Fruit fly (Drosophila melanogaster) whole organism, embryonic: ENCODE measurements around the gene CG31100.

Source experiments
- Atf6 ChIP-seq: fragments of 200-800 bp; sonication (Bioruptor generic); IDR thresholded peaks from 2 replicates; pipeline ENCODE4 v1.3.6; 2022; ENCODE audit warnings: missing biosample characterization, missing genetic modification characterization
- B-H1 ChIP-seq: fragments of 200-800 bp; sonication (Bioruptor generic); IDR thresholded peaks from 3 replicates; pipeline ENCODE4 v1.3.6; 2022; ENCODE audit warnings: missing biosample characterization, missing genetic modification characterization
- Bgb ChIP-seq: fragments of 200-800 bp; sonication (Bioruptor generic); IDR thresholded peaks from 2 replicates; pipeline ENCODE4 v1.3.6; 2022; ENCODE audit warnings: missing biosample characterization, missing genetic modification characterization; ENCODE audit not compliant: partially characterized antibody
- C15 ChIP-seq: fragments of 200-800 bp; sonication (Bioruptor generic); IDR thresholded peaks from 3 replicates; pipeline ENCODE4 v1.3.6; 2022; ENCODE audit warnings: missing biosample characterization, missing genetic modification characterization
- CG12744 ChIP-seq: fragments of 200-800 bp; sonication (Bioruptor generic); optimal IDR thresholded peaks from 2 replicates; lab custom pipeline; 2016; ENCODE audit warnings: missing biosample characterization, missing genetic modification characterization
- CG13296 ChIP-seq: fragments of 200-800 bp; sonication (Bioruptor generic); optimal IDR thresholded peaks from 3 replicates; lab custom pipeline; 2018; ENCODE audit warnings: missing biosample characterization, mild to moderate bottlenecking, missing genetic modification characterization
- CG13624 ChIP-seq: fragments of 200-800 bp; sonication (Bioruptor generic); optimal IDR thresholded peaks from 2 replicates; lab custom pipeline; 2016; ENCODE audit warnings: missing biosample characterization, missing genetic modification characterization
- CG14667 ChIP-seq: fragments of 200-800 bp; sonication (Bioruptor generic); IDR thresholded peaks from 2 replicates; pipeline ENCODE4 v1.3.6; 2022; ENCODE audit warnings: missing biosample characterization, missing genetic modification characterization
- CG15601 ChIP-seq: fragments of 200-800 bp; sonication (Bioruptor generic); optimal IDR thresholded peaks from 3 replicates; lab custom pipeline; 2019; ENCODE audit warnings: missing biosample characterization, mild to moderate bottlenecking, missing genetic modification characterization, moderate library complexity
- CG17912 ChIP-seq: fragments of 200-800 bp; sonication (Bioruptor generic); optimal IDR thresholded peaks from 2 replicates; lab custom pipeline; 2018; ENCODE audit warnings: missing biosample characterization, mild to moderate bottlenecking, missing genetic modification characterization
- CG2129 ChIP-seq: fragments of 200-800 bp; sonication (Bioruptor generic); IDR thresholded peaks from 2 replicates; pipeline ENCODE4 v1.3.6; 2022; ENCODE audit warnings: missing biosample characterization, missing genetic modification characterization; ENCODE audit not compliant: partially characterized antibody
- CG33213 ChIP-seq: fragments of 200-800 bp; sonication (Bioruptor generic); optimal IDR thresholded peaks from 3 replicates; lab custom pipeline; 2016; ENCODE audit warnings: missing biosample characterization, missing genetic modification characterization
- CG34224 ChIP-seq: fragments of 200-800 bp; sonication (Bioruptor generic); IDR thresholded peaks from 3 replicates; pipeline ENCODE4 v1.3.6; 2022; ENCODE audit warnings: missing biosample characterization, missing genetic modification characterization; ENCODE audit not compliant: partially characterized antibody
- CG4282 ChIP-seq: fragments of 200-800 bp; sonication (Bioruptor generic); optimal IDR thresholded peaks from 2 replicates; lab custom pipeline; 2016; ENCODE audit warnings: missing biosample characterization, missing genetic modification characterization
- CG5180 ChIP-seq: fragments of 200-800 bp; sonication (Bioruptor generic); optimal IDR thresholded peaks from 3 replicates; lab custom pipeline; 2017; ENCODE audit warnings: missing biosample characterization, missing genetic modification characterization, mild to moderate bottlenecking, moderate library complexity, missing genetic modification reagents
- CG7556 ChIP-seq: fragments of 200-800 bp; sonication (Bioruptor generic); optimal IDR thresholded peaks from 2 replicates; lab custom pipeline; 2017; ENCODE audit warnings: missing biosample characterization, mild to moderate bottlenecking, missing genetic modification characterization
- CG7839 ChIP-seq: fragments of 200-800 bp; sonication (Bioruptor generic); optimal IDR thresholded peaks from 3 replicates; lab custom pipeline; 2018; ENCODE audit warnings: missing biosample characterization, mild to moderate bottlenecking, missing genetic modification characterization, moderate library complexity
- CG7928 ChIP-seq: fragments of 200-800 bp; sonication (Bioruptor generic); optimal IDR thresholded peaks from 2 replicates; lab custom pipeline; 2017; ENCODE audit warnings: missing biosample characterization, mild to moderate bottlenecking, missing genetic modification characterization
- CG8359 ChIP-seq: fragments of 200-800 bp; sonication (Bioruptor generic); optimal IDR thresholded peaks from 2 replicates; lab custom pipeline; 2017; ENCODE audit warnings: missing biosample characterization, mild to moderate bottlenecking, missing genetic modification characterization, borderline replicate concordance
- CG9817 ChIP-seq: fragments of 200-800 bp; sonication (Bioruptor generic); optimal IDR thresholded peaks from 2 replicates; lab custom pipeline; 2018; ENCODE audit warnings: missing biosample characterization, mild to moderate bottlenecking, missing genetic modification characterization, moderate library complexity
- CG9876 ChIP-seq: fragments of 200-800 bp; sonication (Bioruptor generic); optimal IDR thresholded peaks from 2 replicates; lab custom pipeline; 2016; ENCODE audit warnings: missing biosample characterization, missing genetic modification characterization
- Drgx ChIP-seq: fragments of 200-800 bp; sonication (Bioruptor generic); IDR thresholded peaks from 2 replicates; pipeline ENCODE4 v1.3.6; 2022; ENCODE audit warnings: missing biosample characterization, missing genetic modification characterization
- HHEX ChIP-seq: fragments of 200-800 bp; sonication (Bioruptor generic); optimal IDR thresholded peaks from 3 replicates; lab custom pipeline; 2017; ENCODE audit warnings: missing biosample characterization, mild to moderate bottlenecking, missing genetic modification characterization, missing genetic modification reagents
- HmgZ ChIP-seq: fragments of 200-800 bp; sonication (Bioruptor generic); optimal IDR thresholded peaks from 2 replicates; lab custom pipeline; 2018; ENCODE audit warnings: missing biosample characterization, mild to moderate bottlenecking, missing genetic modification characterization
- Lim3 ChIP-seq: fragments of 200-800 bp; sonication (Bioruptor generic); IDR thresholded peaks from 2 replicates; pipeline ENCODE4 v1.3.6; 2022; ENCODE audit warnings: missing biosample characterization, missing genetic modification characterization
- Ptx1 ChIP-seq: fragments of 200-800 bp; sonication (Bioruptor generic); IDR thresholded peaks from 2 replicates; pipeline ENCODE4 v1.3.6; 2022; ENCODE audit warnings: missing biosample characterization, missing genetic modification characterization
- Ssrp ChIP-seq: fragments of 200-800 bp; sonication (Bioruptor generic); optimal IDR thresholded peaks from 2 replicates; lab custom pipeline; 2018; ENCODE audit warnings: missing biosample characterization, mild to moderate bottlenecking, missing genetic modification characterization, moderate library complexity
- ato ChIP-seq: fragments of 200-800 bp; sonication (Bioruptor generic); IDR thresholded peaks from 2 replicates; pipeline ENCODE4 v1.3.6; 2022; ENCODE audit warnings: missing biosample characterization, missing genetic modification characterization; ENCODE audit not compliant: partially characterized antibody
- btn ChIP-seq: fragments of 200-800 bp; sonication (Bioruptor generic); optimal IDR thresholded peaks from 2 replicates; lab custom pipeline; 2016; ENCODE audit warnings: missing biosample characterization, missing genetic modification characterization
- en ChIP-seq: fragments of 200-800 bp; sonication (Bioruptor generic); optimal IDR thresholded peaks from 2 replicates; lab custom pipeline; 2016; ENCODE audit warnings: missing biosample characterization, missing genetic modification characterization
- esg ChIP-seq: fragments of 200-800 bp; sonication (Bioruptor generic); conservative IDR thresholded peaks from 2 replicates; pipeline ENCODE4 v1.3.6; 2022; ENCODE audit warnings: missing biosample characterization, missing genetic modification characterization
- eve ChIP-seq, 2 experiments: fragments of >200 bp; optimal IDR thresholded peaks; 2 replicates each; lab custom pipeline; 2017; ENCODE audit warnings: missing biosample characterization in 2 of 2, missing genetic modification characterization in 2 of 2
- fd102C ChIP-seq: fragments of 200-800 bp; sonication (Bioruptor generic); optimal IDR thresholded peaks from 2 replicates; lab custom pipeline; 2018; ENCODE audit warnings: missing biosample characterization, mild to moderate bottlenecking, missing genetic modification characterization, moderate library complexity
- gsb-n ChIP-seq: fragments of 200-800 bp; sonication (Bioruptor generic); optimal IDR thresholded peaks from 3 replicates; lab custom pipeline; 2018; ENCODE audit warnings: missing biosample characterization, mild to moderate bottlenecking, missing genetic modification characterization
- hkb ChIP-seq, 2 experiments: fragments of 200-800 bp in 1 of 2; fragments of >200 bp in 1 of 2; sonication (Bioruptor generic) in 1 of 2; IDR thresholded peaks in 1 of 2; optimal IDR thresholded peaks in 1 of 2; 2 replicates each; pipeline versions ENCODE4 v1.3.6 to Lab custom; 2017 to 2022; ENCODE audit warnings: missing biosample characterization in 1 of 2, missing genetic modification characterization in 1 of 2
- jigr1 ChIP-seq: fragments of 200-800 bp; sonication (Bioruptor generic); IDR thresholded peaks from 3 replicates; pipeline ENCODE4 v1.3.6; 2022; ENCODE audit warnings: missing biosample characterization, missing genetic modification characterization
- lmd ChIP-seq: fragments of 200-800 bp; sonication (Bioruptor generic); IDR thresholded peaks from 2 replicates; pipeline ENCODE4 v1.3.6; 2022; ENCODE audit warnings: missing biosample characterization, missing genetic modification characterization
- luna ChIP-seq: fragments of 200-800 bp; sonication (Bioruptor generic); optimal IDR thresholded peaks from 2 replicates; lab custom pipeline; 2016; ENCODE audit warnings: missing biosample characterization, missing genetic modification characterization
- ro ChIP-seq: fragments of 200-800 bp; sonication (Bioruptor generic); IDR thresholded peaks from 2 replicates; pipeline ENCODE4 v1.3.6; 2022; ENCODE audit warnings: missing biosample characterization, missing genetic modification characterization
- run ChIP-seq: fragments of 200-800 bp; sonication (Bioruptor generic); optimal IDR thresholded peaks from 3 replicates; lab custom pipeline; 2018; ENCODE audit warnings: missing biosample characterization, mild to moderate bottlenecking, missing genetic modification characterization
- sc ChIP-seq, 3 experiments: fragments of >200 bp in 2 of 3; fragments of 200-800 bp in 1 of 3; sonication (Bioruptor generic) in 1 of 3; optimal IDR thresholded peaks; 2 replicates in 2 of 3; 3 replicates in 1 of 3; lab custom pipeline; 2017; ENCODE audit warnings: mild to moderate bottlenecking in 1 of 3, missing biosample characterization in 1 of 3, missing genetic modification characterization in 1 of 3, missing genetic modification reagents in 1 of 3
- sd ChIP-seq: fragments of 200-800 bp; sonication (Bioruptor generic); optimal IDR thresholded peaks from 3 replicates; lab custom pipeline; 2018; ENCODE audit warnings: missing biosample characterization, mild to moderate bottlenecking, missing genetic modification characterization, moderate library complexity
- stwl ChIP-seq: fragments of 200-800 bp; sonication (Bioruptor generic); optimal IDR thresholded peaks from 3 replicates; lab custom pipeline; 2018; ENCODE audit warnings: missing biosample characterization, mild to moderate bottlenecking, missing genetic modification characterization, moderate library complexity
- tap ChIP-seq: fragments of 200-800 bp; optimal IDR thresholded peaks from 3 replicates; lab custom pipeline; 2019; ENCODE audit warnings: missing biosample characterization, mild to moderate bottlenecking, missing genetic modification characterization, moderate library complexity
- tgo ChIP-seq: fragments of 200-800 bp; sonication (Bioruptor generic); IDR thresholded peaks from 3 replicates; pipeline ENCODE4 v1.3.6; 2022; ENCODE audit warnings: missing biosample characterization, missing genetic modification characterization
- trh ChIP-seq: fragments of 200-800 bp; sonication (Bioruptor generic); optimal IDR thresholded peaks from 2 replicates; lab custom pipeline; 2016; ENCODE audit warnings: missing biosample characterization, missing genetic modification characterization
- vfl ChIP-seq: fragments of 200-800 bp; sonication (Bioruptor generic); optimal IDR thresholded peaks from 2 replicates; lab custom pipeline; 2016; ENCODE audit warnings: missing biosample characterization, missing genetic modification characterization
- zen2 ChIP-seq: fragments of 200-800 bp; sonication (Bioruptor generic); IDR thresholded peaks from 3 replicates; pipeline ENCODE4 v1.3.6; 2022; ENCODE audit warnings: missing biosample characterization, missing genetic modification characterization; ENCODE audit not compliant: partially characterized antibody

The CG31100 gene

DNA sequence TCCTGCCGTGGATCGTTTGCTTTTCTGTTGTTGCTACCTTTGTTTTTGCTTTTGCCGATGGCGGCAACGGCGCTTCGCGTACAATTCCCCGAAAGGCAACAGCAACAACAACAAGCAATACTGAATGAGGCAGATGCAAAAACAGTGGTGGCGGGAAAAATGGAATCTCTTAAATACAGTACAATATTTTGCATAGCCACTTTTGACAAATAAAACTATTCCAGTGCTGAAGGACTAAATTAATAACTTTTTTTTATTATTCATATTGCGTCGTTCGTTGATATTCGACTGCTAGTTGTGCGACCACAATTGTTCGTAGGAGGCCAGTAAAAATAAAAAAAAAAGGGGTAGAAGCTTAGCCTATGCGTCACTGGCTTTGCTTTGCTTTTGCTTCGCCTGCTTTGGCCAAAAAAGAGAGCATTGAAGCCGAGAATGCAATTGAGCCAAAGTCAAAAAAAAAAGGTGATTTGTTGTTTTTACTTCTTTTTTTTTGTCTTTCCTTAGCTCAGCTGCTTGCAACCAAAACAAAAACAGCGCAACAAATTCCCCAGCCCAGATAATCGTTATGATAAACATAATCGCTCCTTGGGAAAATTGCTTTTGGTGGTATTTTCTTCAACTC is 28.5 kb upstream of the CG31100 start (continued):
- TF ChIP-seq Ptx1, result peak; percentile 94
- no peak for TF ChIP-seq zen2
- TF ChIP-seq CG13296 (GFP tag; lab: Kevin White, UChicago), result peak; percentile 80
- peak; percentile 44 for TF ChIP-seq CG12744 (GFP tag; lab: Kevin White, UChicago)
- peak; percentile 88 for TF ChIP-seq HHEX
- TF ChIP-seq CG17912, result no peak
- TF ChIP-seq CG4282 (GFP tag; lab: Kevin White, UChicago), result peak; percentile 52
- TF ChIP-seq eve (GFP tag; optimal IDR thresholded peaks at IDR 0.05; lab: Kevin White, UChicago), result peak in 1 of 2 experiments; percentile 88
- peak; percentile 48 for TF ChIP-seq CG33213 (GFP tag; lab: Kevin White, UChicago)
- no peak for TF ChIP-seq CG9876
- peak; percentile 63 for TF ChIP-seq CG13624 (GFP tag; lab: Kevin White, UChicago)
- peak; percentile 42 for TF ChIP-seq luna
- TF ChIP-seq run (tag; lab: Kevin White, UChicago), result peak; percentile 79
- peak; percentile 88 for TF ChIP-seq CG7556
- TF ChIP-seq Ssrp (tag; lab: Kevin White, UChicago), result peak; percentile 82
- TF ChIP-seq tap, result peak; percentile 88
- TF ChIP-seq gsb-n, result peak; percentile 77
- peak; percentile 61 for TF ChIP-seq CG15601 (tag; lab: Kevin White, UChicago)
- peak; percentile 65 for TF ChIP-seq ro (GFP tag; lab: Robert Waterston, UW)
- TF ChIP-seq Bgb, result no peak
- TF ChIP-seq CG14667 (GFP tag; lab: Robert Waterston, UW), result peak; percentile 87
- no peak for TF ChIP-seq CG2129 (GFP tag; lab: Robert Waterston, UW)
- no peak for TF ChIP-seq fd102C (GFP tag; lab: Kevin White, UChicago)
- TF ChIP-seq Atf6, result peak; percentile 90
- peak; percentile 77 for TF ChIP-seq C15 (GFP tag; lab: Robert Waterston, UW)
- TF ChIP-seq jigr1 (GFP tag; lab: Robert Waterston, UW), result peak; percentile 66; the same call in 1 of the 3 replicates
- TF ChIP-seq HmgZ (tag; lab: Kevin White, UChicago), result peak; percentile 85
- TF ChIP-seq CG34224 (GFP tag; lab: Robert Waterston, UW), result no peak
- peak; percentile 87; the same call in 2 of the 3 replicates for TF ChIP-seq B-H1 (GFP tag; lab: Robert Waterston, UW)
- peak; percentile 89 for TF ChIP-seq lmd (GFP tag; lab: Robert Waterston, UW)
- peak; percentile 63 for TF ChIP-seq CG7928 (GFP tag; lab: Kevin White, UChicago)
- peak; percentile 44 for TF ChIP-seq en (GFP tag; lab: Kevin White, UChicago)
- no peak for TF ChIP-seq sc (optimal IDR thresholded peaks at IDR 0.05; lab: Kevin White, UChicago)
- peak; percentile 61 for TF ChIP-seq sc (GFP tag; optimal IDR thresholded peaks at IDR 0.05; lab: Kevin White, UChicago)
- TF ChIP-seq CG5180 (GFP tag; lab: Kevin White, UChicago), result peak; percentile 59
- TF ChIP-seq CG9817 (tag; lab: Kevin White, UChicago), result peak; percentile 73
- TF ChIP-seq btn (GFP tag; lab: Kevin White, UChicago), result peak; percentile 74
- peak; percentile 80 for TF ChIP-seq vfl
- peak; percentile 92 for TF ChIP-seq esg (GFP tag; lab: Robert Waterston, UW)
- no peak for TF ChIP-seq ato (GFP tag; lab: Robert Waterston, UW)
- no peak for TF ChIP-seq CG8359 (GFP tag; lab: Kevin White, UChicago)
- peak; percentile 98 for TF ChIP-seq tgo (GFP tag; lab: Robert Waterston, UW)
- TF ChIP-seq CG7839, result peak; percentile 86
- no peak for TF ChIP-seq stwl (tag; lab: Kevin White, UChicago)
- peak; percentile 99 for TF ChIP-seq Drgx
- TF ChIP-seq Lim3 (GFP tag; lab: Robert Waterston, UW), result peak; percentile 83
- TF ChIP-seq trh (GFP tag; lab: Kevin White, UChicago), result no peak
- TF ChIP-seq hkb (optimal IDR thresholded peaks at IDR 0.05; lab: Kevin White, UChicago), result no peak
- TF ChIP-seq hkb (GFP tag; IDR thresholded peaks at IDR 0.05; lab: Robert Waterston, UW), result peak; percentile 96
- peak; percentile 57 for TF ChIP-seq sd
